Fruit fly (Drosophila melanogaster) whole organism, embryonic: ENCODE measurements around the gene cher.

ENCODE experiments used
- CG10267 ChIP-seq: fragments of 200-800 bp; sonication (Bioruptor generic); optimal IDR thresholded peaks from 2 replicates; lab custom pipeline; 2018; ENCODE audit warnings: missing biosample characterization, mild to moderate bottlenecking, missing genetic modification characterization, moderate library complexity
- CG10462 ChIP-seq: fragments of 200-800 bp; sonication (Bioruptor generic); optimal IDR thresholded peaks from 2 replicates; lab custom pipeline; 2016; ENCODE audit warnings: missing biosample characterization, missing genetic modification characterization
- CG12299 ChIP-seq: fragments of 200-800 bp; sonication (Bioruptor generic); optimal IDR thresholded peaks from 2 replicates; lab custom pipeline; 2018; ENCODE audit warnings: missing biosample characterization, mild to moderate bottlenecking, missing genetic modification characterization
- CG13287 ChIP-seq: fragments of 200-800 bp; sonication (Bioruptor generic); IDR thresholded peaks from 2 replicates; pipeline ENCODE4 v1.3.6; 2022; ENCODE audit warnings: missing biosample characterization, missing genetic modification characterization; ENCODE audit not compliant: partially characterized antibody
- CG13296 ChIP-seq: fragments of 200-800 bp; sonication (Bioruptor generic); optimal IDR thresholded peaks from 3 replicates; lab custom pipeline; 2018; ENCODE audit warnings: missing biosample characterization, mild to moderate bottlenecking, missing genetic modification characterization
- CG14667 ChIP-seq: fragments of 200-800 bp; sonication (Bioruptor generic); IDR thresholded peaks from 2 replicates; pipeline ENCODE4 v1.3.6; 2022; ENCODE audit warnings: missing biosample characterization, missing genetic modification characterization
- CG14710 ChIP-seq: fragments of 200-800 bp; sonication (Bioruptor generic); optimal IDR thresholded peaks from 3 replicates; lab custom pipeline; 2019; ENCODE audit warnings: missing biosample characterization, mild to moderate bottlenecking, missing genetic modification characterization, moderate library complexity
- CG15696 ChIP-seq: fragments of 200-800 bp; sonication (Bioruptor generic); optimal IDR thresholded peaks from 2 replicates; lab custom pipeline; 2019; ENCODE audit warnings: missing biosample characterization, mild to moderate bottlenecking, missing genetic modification characterization, moderate library complexity
- CG18262 ChIP-seq: fragments of 200-800 bp; optimal IDR thresholded peaks from 3 replicates; lab custom pipeline; 2019; ENCODE audit warnings: missing biosample characterization, mild to moderate bottlenecking, missing genetic modification characterization, moderate library complexity
- CG6654 ChIP-seq: fragments of 200-800 bp; sonication (Bioruptor generic); optimal IDR thresholded peaks from 2 replicates; lab custom pipeline; 2017; ENCODE audit warnings: missing biosample characterization, mild to moderate bottlenecking, missing genetic modification characterization
- CG7556 ChIP-seq: fragments of 200-800 bp; sonication (Bioruptor generic); optimal IDR thresholded peaks from 2 replicates; lab custom pipeline; 2017; ENCODE audit warnings: missing biosample characterization, mild to moderate bottlenecking, missing genetic modification characterization
- CG8290 ChIP-seq, 3 experiments: fragments of 200-800 bp; sonication (Bioruptor generic); optimal IDR thresholded peaks; 2 replicates each; lab custom pipeline; 2016 to 2019; ENCODE audit warnings: missing biosample characterization in 3 of 3, missing genetic modification characterization in 3 of 3, mild to moderate bottlenecking in 2 of 3, moderate library complexity in 1 of 3
- CG8388 ChIP-seq: fragments of 200-800 bp; sonication (Bioruptor generic); optimal IDR thresholded peaks from 2 replicates; lab custom pipeline; 2019; ENCODE audit warnings: missing biosample characterization, mild to moderate bottlenecking, missing genetic modification characterization, moderate library complexity
- CG8765 ChIP-seq: fragments of 200-800 bp; sonication (Bioruptor generic); IDR thresholded peaks from 2 replicates; pipeline ENCODE4 v1.3.6; 2022; ENCODE audit warnings: missing biosample characterization, missing genetic modification characterization
- CG9817 ChIP-seq: fragments of 200-800 bp; sonication (Bioruptor generic); optimal IDR thresholded peaks from 2 replicates; lab custom pipeline; 2018; ENCODE audit warnings: missing biosample characterization, mild to moderate bottlenecking, missing genetic modification characterization, moderate library complexity
- Camta ChIP-seq: fragments of 200-800 bp; sonication (Bioruptor generic); optimal IDR thresholded peaks from 2 replicates; lab custom pipeline; 2016; ENCODE audit warnings: missing biosample characterization, missing genetic modification characterization
- CkIIα-i1 ChIP-seq: fragments of 200-800 bp; sonication (Bioruptor generic); IDR thresholded peaks from 2 replicates; pipeline ENCODE4 v1.3.6; 2022; ENCODE audit warnings: missing biosample characterization, missing genetic modification characterization
- Dip2 ChIP-seq: fragments of 200-800 bp; sonication (Bioruptor generic); IDR thresholded peaks from 2 replicates; pipeline ENCODE4 v1.3.6; 2022; ENCODE audit warnings: missing biosample characterization, missing genetic modification characterization
- H15 ChIP-seq: fragments of 200-800 bp; sonication (Bioruptor generic); IDR thresholded peaks from 3 replicates; pipeline ENCODE4 v1.3.6; 2022; ENCODE audit warnings: missing biosample characterization, missing genetic modification characterization
- Kr ChIP-seq: fragments of 200-800 bp; sonication (Bioruptor generic); optimal IDR thresholded peaks from 2 replicates; lab custom pipeline; 2017; ENCODE audit warnings: missing biosample characterization, mild to moderate bottlenecking, missing genetic modification characterization
- Lhr ChIP-seq: fragments of 200-800 bp; sonication (Bioruptor generic); optimal IDR thresholded peaks from 3 replicates; lab custom pipeline; 2017; ENCODE audit warnings: mild to moderate bottlenecking, missing biosample characterization, missing genetic modification reagents, missing genetic modification characterization
- MESR4 ChIP-seq: fragments of 200-800 bp; sonication (Bioruptor generic); optimal IDR thresholded peaks from 2 replicates; lab custom pipeline; 2018; ENCODE audit warnings: missing biosample characterization, mild to moderate bottlenecking, missing genetic modification characterization, moderate library complexity
- Mes4 ChIP-seq: fragments of 200-800 bp; sonication (Bioruptor generic); optimal IDR thresholded peaks from 2 replicates; lab custom pipeline; 2016; ENCODE audit warnings: missing biosample characterization, missing genetic modification characterization
- NK7.1 ChIP-seq: fragments of 200-800 bp; sonication (Bioruptor generic); optimal IDR thresholded peaks from 3 replicates; lab custom pipeline; 2016; ENCODE audit warnings: missing biosample characterization, missing genetic modification characterization
- Neu2 ChIP-seq: fragments of 200-800 bp; sonication (Bioruptor generic); optimal IDR thresholded peaks from 3 replicates; lab custom pipeline; 2016; ENCODE audit warnings: missing biosample characterization, missing genetic modification characterization, borderline replicate concordance
- Poxn ChIP-seq: fragments of 200-800 bp; sonication (Bioruptor generic); IDR thresholded peaks from 2 replicates; pipeline ENCODE4 v1.3.6; 2022; ENCODE audit warnings: missing biosample characterization, missing genetic modification characterization
- Ptx1 ChIP-seq: fragments of 200-800 bp; sonication (Bioruptor generic); IDR thresholded peaks from 2 replicates; pipeline ENCODE4 v1.3.6; 2022; ENCODE audit warnings: missing biosample characterization, missing genetic modification characterization
- Sox100B ChIP-seq: fragments of 200-800 bp; sonication (Bioruptor generic); optimal IDR thresholded peaks from 3 replicates; lab custom pipeline; 2018; ENCODE audit warnings: missing biosample characterization, mild to moderate bottlenecking, missing genetic modification characterization
- Sry-β ChIP-seq: fragments of 200-800 bp; sonication (Bioruptor generic); optimal IDR thresholded peaks from 2 replicates; lab custom pipeline; 2018; ENCODE audit warnings: missing biosample characterization, mild to moderate bottlenecking, missing genetic modification characterization, moderate library complexity
- Taf1 ChIP-seq: fragments of 200-800 bp; sonication (Bioruptor generic); IDR thresholded peaks from 2 replicates; pipeline ENCODE4 v1.3.6; 2022; ENCODE audit warnings: missing biosample characterization, missing genetic modification characterization
- Tbp ChIP-seq: fragments of >200 bp; optimal IDR thresholded peaks from 2 replicates; lab custom pipeline; 2018; ENCODE audit warnings: missing biosample characterization, missing genetic modification characterization
- ab ChIP-seq: fragments of 200-800 bp; sonication (Bioruptor generic); optimal IDR thresholded peaks from 2 replicates; lab custom pipeline; 2016; ENCODE audit warnings: missing biosample characterization, missing genetic modification characterization
- ash1 ChIP-seq: fragments of 200-800 bp; sonication (Bioruptor generic); optimal IDR thresholded peaks from 2 replicates; lab custom pipeline; 2018; ENCODE audit warnings: missing biosample characterization, mild to moderate bottlenecking, missing genetic modification characterization
- bcd ChIP-seq: fragments of 200-800 bp; sonication (Bioruptor generic); optimal IDR thresholded peaks from 2 replicates; lab custom pipeline; 2017; ENCODE audit warnings: missing biosample characterization, mild to moderate bottlenecking, missing genetic modification characterization
- caup ChIP-seq: fragments of 200-800 bp; sonication (Bioruptor generic); optimal IDR thresholded peaks from 3 replicates; lab custom pipeline; 2017; ENCODE audit warnings: missing biosample characterization, mild to moderate bottlenecking, missing genetic modification characterization, moderate library complexity; ENCODE audit not compliant: severe bottlenecking
- corto ChIP-seq: fragments of 200-800 bp; sonication (Bioruptor generic); optimal IDR thresholded peaks from 2 replicates; lab custom pipeline; 2016; ENCODE audit warnings: missing biosample characterization, mild to moderate bottlenecking, missing genetic modification characterization, moderate library complexity
- dan ChIP-seq: fragments of 200-800 bp; sonication (Bioruptor generic); IDR thresholded peaks from 2 replicates; pipeline ENCODE4 v1.3.6; 2022; ENCODE audit warnings: missing biosample characterization, missing genetic modification characterization
- dmrt11E ChIP-seq: fragments of 200-800 bp; sonication (Bioruptor generic); optimal IDR thresholded peaks from 3 replicates; lab custom pipeline; 2018; ENCODE audit warnings: missing biosample characterization, mild to moderate bottlenecking, missing genetic modification characterization, moderate library complexity
- en ChIP-seq: fragments of 200-800 bp; sonication (Bioruptor generic); optimal IDR thresholded peaks from 2 replicates; lab custom pipeline; 2016; ENCODE audit warnings: missing biosample characterization, missing genetic modification characterization
- eyg ChIP-seq: fragments of 200-800 bp; sonication (Bioruptor generic); optimal IDR thresholded peaks from 3 replicates; lab custom pipeline; 2016; ENCODE audit warnings: missing biosample characterization, missing genetic modification characterization
- her ChIP-seq: fragments of 200-800 bp; sonication (Bioruptor generic); optimal IDR thresholded peaks from 2 replicates; lab custom pipeline; 2016; ENCODE audit warnings: missing biosample characterization, missing genetic modification characterization
- lmd ChIP-seq: fragments of 200-800 bp; sonication (Bioruptor generic); IDR thresholded peaks from 2 replicates; pipeline ENCODE4 v1.3.6; 2022; ENCODE audit warnings: missing biosample characterization, missing genetic modification characterization
- mld ChIP-seq: fragments of 200-800 bp; sonication (Bioruptor generic); IDR thresholded peaks from 3 replicates; pipeline ENCODE4 v1.3.6; 2022; ENCODE audit warnings: missing biosample characterization, missing genetic modification characterization; ENCODE audit not compliant: partially characterized antibody
- pita ChIP-seq: fragments of 200-800 bp; sonication (Bioruptor generic); optimal IDR thresholded peaks from 2 replicates; lab custom pipeline; 2017; ENCODE audit warnings: missing biosample characterization, mild to moderate bottlenecking, missing genetic modification characterization
- rib ChIP-seq: fragments of 200-800 bp; sonication (Bioruptor generic); IDR thresholded peaks from 2 replicates; pipeline ENCODE4 v1.3.6; 2022; ENCODE audit warnings: missing biosample characterization, missing genetic modification characterization
- schlank ChIP-seq: fragments of 200-800 bp; sonication (Bioruptor generic); optimal IDR thresholded peaks from 2 replicates; lab custom pipeline; 2018; ENCODE audit warnings: missing biosample characterization, mild to moderate bottlenecking, missing genetic modification characterization
- sisA ChIP-seq: fragments of 200-800 bp; sonication (Bioruptor generic); IDR thresholded peaks from 2 replicates; pipeline ENCODE4 v1.3.6; 2022; ENCODE audit warnings: missing biosample characterization, missing genetic modification characterization
- tna ChIP-seq: fragments of 200-800 bp; sonication (Bioruptor generic); IDR thresholded peaks from 2 replicates; pipeline ENCODE4 v1.3.6; 2022; ENCODE audit warnings: missing biosample characterization, missing genetic modification characterization; ENCODE audit not compliant: partially characterized antibody
- toy ChIP-seq: fragments of 200-800 bp; sonication (Bioruptor generic); IDR thresholded peaks from 2 replicates; pipeline ENCODE4 v1.3.6; 2022; ENCODE audit warnings: missing biosample characterization, missing genetic modification characterization
- zf30C ChIP-seq: fragments of 200-800 bp; sonication (Bioruptor generic); optimal IDR thresholded peaks from 3 replicates; lab custom pipeline; 2018; ENCODE audit warnings: missing biosample characterization, mild to moderate bottlenecking, missing genetic modification characterization
- zfh2 ChIP-seq: fragments of 200-800 bp; sonication (Bioruptor generic); optimal IDR thresholded peaks from 2 replicates; lab custom pipeline; 2016; ENCODE audit warnings: missing biosample characterization, missing genetic modification characterization

cher gene

DNA sequence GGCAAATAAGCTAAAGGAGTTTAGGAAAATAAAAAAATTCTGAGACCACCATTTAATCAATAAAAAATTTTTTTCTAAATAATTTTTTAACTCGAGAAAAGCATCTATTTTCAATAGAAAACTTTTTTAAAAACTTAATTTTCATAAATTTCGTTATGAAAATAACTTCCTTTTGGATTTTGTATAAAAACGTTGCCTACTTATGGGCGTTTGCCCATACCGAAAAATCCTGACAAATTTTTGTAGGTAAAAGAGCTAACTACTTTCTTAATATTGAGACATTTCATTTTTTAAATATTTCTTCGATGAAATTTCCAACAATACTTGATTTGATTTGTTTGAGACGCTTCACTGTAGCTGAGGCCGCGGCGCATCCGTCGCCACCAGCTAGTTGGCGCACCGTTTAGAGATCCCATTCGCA lies 64.9 kb downstream of the cher start (continued):
- TF ChIP-seq rib (GFP tag; lab: Robert Waterston, UW): no peak
- peak; percentile 47 for TF ChIP-seq bcd
- 0 out of 2 replicates have a peak, but pooled peaks have one; percentile 10 for TF ChIP-seq sisA (GFP tag; lab: Robert Waterston, UW)
- no peak for TF ChIP-seq CG8765
- no peak for TF ChIP-seq toy
- TF ChIP-seq CG8388 (GFP tag; lab: Kevin White, UChicago): peak; percentile 44
- TF ChIP-seq Sox100B (GFP tag; lab: Kevin White, UChicago): peak; percentile 78
- TF ChIP-seq zf30C (GFP tag; lab: Kevin White, UChicago): no peak
- no peak for TF ChIP-seq ab (GFP tag; lab: Kevin White, UChicago)
- TF ChIP-seq Lhr: no peak
- TF ChIP-seq CG15696 (tag; lab: Kevin White, UChicago): peak; percentile 51
- no peak for TF ChIP-seq Poxn (GFP tag; lab: Robert Waterston, UW)
- TF ChIP-seq CG10462 (GFP tag; lab: Kevin White, UChicago): peak; percentile 17
- TF ChIP-seq lmd: peak; percentile 43
- no peak for TF ChIP-seq caup (GFP tag; lab: Kevin White, UChicago)
- TF ChIP-seq CG9817 (tag; lab: Kevin White, UChicago): peak; percentile 3
- no peak for TF ChIP-seq ash1 (GFP tag; lab: Kevin White, UChicago)
- TF ChIP-seq Ptx1 (GFP tag; lab: Robert Waterston, UW): no peak
- TF ChIP-seq schlank (tag; lab: Kevin White, UChicago): no peak
- no peak for TF ChIP-seq eyg (GFP tag; lab: Kevin White, UChicago)
- peak; percentile 79 for TF ChIP-seq CG7556
- no peak for TF ChIP-seq her (GFP tag; lab: Kevin White, UChicago)
- no peak for TF ChIP-seq CG13296 (GFP tag; lab: Kevin White, UChicago)
- peak; percentile 48 for TF ChIP-seq CG14710 (tag; lab: Kevin White, UChicago)
- TF ChIP-seq pita: no peak
- no peak for TF ChIP-seq Sry-β (GFP tag; lab: Kevin White, UChicago)
- peak; percentile 37 for TF ChIP-seq zfh2 (GFP tag; lab: Kevin White, UChicago)
- no peak for TF ChIP-seq Mes4 (GFP tag; lab: Kevin White, UChicago)
- no peak for TF ChIP-seq Neu2
- TF ChIP-seq Kr: no peak
- no peak for TF ChIP-seq CG13287 (GFP tag; lab: Robert Waterston, UW)
- TF ChIP-seq dan (GFP tag; lab: Robert Waterston, UW): no peak
- no peak for TF ChIP-seq CkIIα-i1 (GFP tag; lab: Robert Waterston, UW)
- peak; percentile 36 for TF ChIP-seq dmrt11E (tag; lab: Kevin White, UChicago)
- TF ChIP-seq CG12299 (tag; lab: Kevin White, UChicago): no peak
- TF ChIP-seq Dip2 (GFP tag; lab: Robert Waterston, UW): no peak
- no peak for TF ChIP-seq MESR4 (GFP tag; lab: Kevin White, UChicago)
- no peak for TF ChIP-seq tna (GFP tag; lab: Robert Waterston, UW)
- peak; percentile 31 for TF ChIP-seq CG6654 (GFP tag; lab: Kevin White, UChicago)
- no peak for TF ChIP-seq corto
- TF ChIP-seq Taf1 (GFP tag; lab: Robert Waterston, UW): no peak
- peak; percentile 52 for TF ChIP-seq CG8290 (GFP tag; optimal IDR thresholded peaks at IDR 0.05; lab: Kevin White, UChicago)
- TF ChIP-seq CG8290 (tag; optimal IDR thresholded peaks at IDR 0.05; lab: Kevin White, UChicago): peak in 1 of 2 experiments; percentile 87
- TF ChIP-seq NK7.1: no peak
- no peak for TF ChIP-seq CG14667 (GFP tag; lab: Robert Waterston, UW)
- TF ChIP-seq mld: no peak
- TF ChIP-seq CG18262: peak; percentile 79
- no peak for TF ChIP-seq Tbp (GFP tag; lab: Kevin White, UChicago)
- TF ChIP-seq en (GFP tag; lab: Kevin White, UChicago): no peak
- no peak for TF ChIP-seq Camta (GFP tag; lab: Kevin White, UChicago)
- TF ChIP-seq H15 (GFP tag; lab: Robert Waterston, UW): no peak
- peak; percentile 38 for TF ChIP-seq CG10267
